Worm (Caenorhabditis elegans): ENCODE data around the gene E02H4.8.

The E02H4.8 gene

DNA sequence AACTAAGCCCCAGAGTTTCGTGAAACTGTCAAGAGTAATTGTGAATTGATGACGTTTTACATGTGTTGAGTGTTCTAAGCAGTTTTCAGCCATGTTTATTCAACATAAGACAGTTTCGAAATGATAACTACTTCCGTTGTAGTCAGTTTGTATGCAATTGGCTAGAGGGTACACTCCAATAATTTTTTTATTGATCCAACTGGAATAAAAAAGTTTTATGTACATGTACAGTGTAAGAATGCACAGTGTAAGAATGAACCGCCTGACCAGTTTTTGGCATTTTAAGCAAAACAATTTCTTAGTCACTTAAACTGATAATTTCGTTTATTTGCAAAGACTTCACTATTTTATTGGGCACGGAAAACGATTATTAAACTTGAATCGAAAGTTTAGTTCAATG lies 50.1 kb downstream of the E02H4.8 start:
- TF ChIP-seq ztf-11 (tag; optimal IDR thresholded peaks at IDR 0.05) = no peak
- no peak for TF ChIP-seq ceh-82 (tag; optimal IDR thresholded peaks at IDR 0.05)
- TF ChIP-seq nhr-77 (tag; optimal IDR thresholded peaks at IDR 0.05) = no peak
- TF ChIP-seq fos-1 (tag; optimal IDR thresholded peaks at IDR 0.05) = peak; percentile 17

All from whole organism, L2 larva.